Fruit fly (Drosophila melanogaster): ENCODE results near the gene GMF.

Gene GMF

DNA sequence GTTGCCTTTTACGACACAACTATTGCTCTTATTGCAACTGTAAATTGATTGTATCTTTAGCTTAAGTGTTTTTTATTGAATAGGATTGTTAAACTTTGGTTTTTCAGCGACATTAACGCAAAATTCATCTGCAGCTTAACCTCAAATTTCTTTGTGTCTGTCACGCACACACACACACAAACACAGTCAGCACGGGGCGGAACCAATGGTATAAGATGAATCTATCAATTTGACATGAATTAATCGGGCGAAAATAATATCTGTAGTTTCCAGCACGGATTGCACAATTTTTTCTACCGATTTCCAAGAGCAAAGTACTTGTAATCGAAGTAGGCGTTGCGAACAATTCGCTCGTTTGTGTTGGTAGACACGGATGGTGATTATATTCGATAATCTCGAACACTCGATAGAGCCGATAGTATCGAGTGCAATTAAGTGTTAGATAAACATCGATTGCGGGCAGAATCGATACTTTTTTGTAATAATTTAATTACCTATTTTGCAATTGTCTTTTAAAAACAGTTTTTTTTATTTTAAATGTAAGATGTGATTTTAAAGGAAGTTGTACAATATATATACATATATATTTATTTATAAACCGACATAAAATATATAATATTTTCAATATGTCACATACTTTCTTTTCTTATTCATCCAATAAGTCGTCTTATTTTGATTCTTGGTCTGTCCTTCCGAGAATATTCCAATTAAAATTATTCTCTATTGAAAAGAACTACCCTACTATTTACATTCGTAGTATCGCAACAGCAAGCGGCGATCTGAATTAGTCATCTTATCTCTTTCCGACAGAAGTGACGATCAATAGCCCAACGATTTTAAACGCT, 45.3 kb downstream of the GMF start, which contains the start of the genes PRL-1 and EndoGI (continued):
- peak; percentile 80 for TF ChIP-seq Meics (GFP tag; optimal IDR thresholded peaks at IDR 0.05)
- no peak for TF ChIP-seq Bteb2 (GFP tag; optimal IDR thresholded peaks at IDR 0.05)
- TF ChIP-seq CG17328 (GFP tag; IDR thresholded peaks at IDR 0.05): peak; percentile 80
- no peak; the same call in 1 of the 3 replicates for TF ChIP-seq otp (GFP tag; IDR thresholded peaks at IDR 0.05)
- TF ChIP-seq BEAF-32 (GFP tag; optimal IDR thresholded peaks at IDR 0.05): peak; percentile 98
- TF ChIP-seq CG4617 (GFP tag; optimal IDR thresholded peaks at IDR 0.05; ENCODE audit: borderline replicate concordance): peak; percentile 81
- no peak; the same call in 1 of the 2 replicates for TF ChIP-seq E2f1 (GFP tag; IDR thresholded peaks at IDR 0.05)
- peak; percentile 75 for TF ChIP-seq phol (tag; optimal IDR thresholded peaks at IDR 0.05)
- TF ChIP-seq CG10366 (GFP tag; IDR thresholded peaks at IDR 0.05): peak; percentile 70; the same call in 1 of the 2 replicates
- peak; percentile 86 for TF ChIP-seq CG31441 (GFP tag; IDR thresholded peaks at IDR 0.05)
- no peak for TF ChIP-seq CG11723 (GFP tag; optimal IDR thresholded peaks at IDR 0.05)
- TF ChIP-seq CG31365 (tag; optimal IDR thresholded peaks at IDR 0.05): no peak
- TF ChIP-seq CG4854 (GFP tag; optimal IDR thresholded peaks at IDR 0.05): no peak
- TF ChIP-seq CG31224 (GFP tag; IDR thresholded peaks at IDR 0.05): peak; percentile 66
- no peak for TF ChIP-seq bcd (GFP tag; optimal IDR thresholded peaks at IDR 0.05)
- TF ChIP-seq amos (GFP tag; IDR thresholded peaks at IDR 0.05; ENCODE audit: partially characterized antibody): peak; percentile 100
- no peak for TF ChIP-seq Atf3 (GFP tag; optimal IDR thresholded peaks at IDR 0.05)
- peak; percentile 79 for TF ChIP-seq CG18599 (GFP tag; optimal IDR thresholded peaks at IDR 0.05)
- TF ChIP-seq CG7839 (tag; optimal IDR thresholded peaks at IDR 0.05): peak; percentile 85
- no peak; the same call in 1 of the 2 replicates for TF ChIP-seq bowl (GFP tag; IDR thresholded peaks at IDR 0.05)
- TF ChIP-seq TFAM (GFP tag; optimal IDR thresholded peaks at IDR 0.05): no peak
- TF ChIP-seq sens (GFP tag): peak; percentile 86
- TF ChIP-seq ftz-f1 (GFP tag; optimal IDR thresholded peaks at IDR 0.05): no peak
- TF ChIP-seq NfI (GFP tag; optimal IDR thresholded peaks at IDR 0.05): peak; percentile 66
- TF ChIP-seq Hmx (GFP tag; optimal IDR thresholded peaks at IDR 0.05): no peak
- TF ChIP-seq CG6254 (GFP tag; optimal IDR thresholded peaks at IDR 0.05): peak; percentile 69
- TF ChIP-seq Hr3 (GFP tag; optimal IDR thresholded peaks at IDR 0.05): peak; percentile 60
- TF ChIP-seq Nf-YC (tag; optimal IDR thresholded peaks at IDR 0.05): peak; percentile 86
- no peak for TF ChIP-seq Antp (GFP tag; optimal IDR thresholded peaks at IDR 0.05)
- peak; percentile 84 for TF ChIP-seq CoRest (tag; optimal IDR thresholded peaks at IDR 0.05)
- TF ChIP-seq slbo (GFP tag; IDR thresholded peaks at IDR 0.05): peak; percentile 81
- TF ChIP-seq crp (GFP tag; optimal IDR thresholded peaks at IDR 0.05): peak in 1 of 2 experiments; percentile 62
- peak; percentile 100 for TF ChIP-seq ato (GFP tag; IDR thresholded peaks at IDR 0.05; ENCODE audit: partially characterized antibody)
- peak; percentile 39; the same call in 1 of the 2 replicates for TF ChIP-seq CG4360 (GFP tag; IDR thresholded peaks at IDR 0.05)
- TF ChIP-seq CG11560 (tag; IDR thresholded peaks at IDR 0.05): peak; percentile 100
- TF ChIP-seq Awh (GFP tag; IDR thresholded peaks at IDR 0.05): peak; percentile 88
- peak; percentile 77 for TF ChIP-seq sug (tag; optimal IDR thresholded peaks at IDR 0.05)
- TF ChIP-seq CG16813 (GFP tag; IDR thresholded peaks at IDR 0.05; ENCODE audit: partially characterized antibody): peak; percentile 100
- TF ChIP-seq Gug (GFP tag; IDR thresholded peaks at IDR 0.05): no peak; the same call in 3 of the 4 replicates
- peak; percentile 28 for TF ChIP-seq Camta (GFP tag; optimal IDR thresholded peaks at IDR 0.05)
- TF ChIP-seq CG12071 (GFP tag; optimal IDR thresholded peaks at IDR 0.05): no peak
- TF ChIP-seq br (optimal IDR thresholded peaks at IDR 0.05): no peak
- TF ChIP-seq B-H1 (GFP tag; IDR thresholded peaks at IDR 0.05): peak; percentile 59; the same call in 1 of the 3 replicates
- TF ChIP-seq gsb-n (tag; optimal IDR thresholded peaks at IDR 0.05): peak; percentile 72
- TF ChIP-seq Optix (GFP tag; IDR thresholded peaks at IDR 0.05): no peak
- peak; percentile 96 for TF ChIP-seq cg (GFP tag; optimal IDR thresholded peaks at IDR 0.05)
- peak; percentile 68 for TF ChIP-seq CG6854 (GFP tag; optimal IDR thresholded peaks at IDR 0.05)
- 0 out of 2 replicates have a peak, but pooled peaks have one; percentile 62 for TF ChIP-seq sim (GFP tag; IDR thresholded peaks at IDR 0.05)
- TF ChIP-seq Fer2 (tag; optimal IDR thresholded peaks at IDR 0.05): peak; percentile 68

All from whole organism, embryonic.